Fruit fly (Drosophila melanogaster): Measurements from ENCODE around the gene CG5181.
A peak's percentile ranks its signal among the peaks of the same experiment; 100 is the strongest.

The CG5181 gene

dm6 chr2L:7409602-7410001 lies at the start of gene CG5181:
Gene CG5181 (minus strand): TSS chr2L:7409809.
- TF ChIP-seq CG8478 (optimal IDR thresholded peaks at IDR 0.05) = no peak
- no peak for TF ChIP-seq CTCF (optimal IDR thresholded peaks at IDR 0.05)

dm6 chr2L:7454112-7454511 lies 44.5 kb upstream of the CG5181 start, which contains the start of gene Gr28a:
Gene Gr28a (minus strand): TSS chr2L:7454212.
- TF ChIP-seq CG8478 (optimal IDR thresholded peaks at IDR 0.05) = no peak
- no peak for TF ChIP-seq CTCF (optimal IDR thresholded peaks at IDR 0.05)

dm6 chr2L:7452093-7452492 lies 42.5 kb upstream of the CG5181 start:
- peak in 1 of 2 experiments; percentile 29 for TF ChIP-seq CTCF (optimal IDR thresholded peaks at IDR 0.05)
- no peak for TF ChIP-seq CG8478 (optimal IDR thresholded peaks at IDR 0.05)

- TF ChIP-seq CG8478 (optimal IDR thresholded peaks at IDR 0.05) (no peak), CTCF (optimal IDR thresholded peaks at IDR 0.05) (no peak)
Measured at dm6 chr2L:7450966-7451365, 41.4 kb upstream of the CG5181 start, which contains the start of gene santa-maria. Gene santa-maria (minus strand): TSS chr2L:7451244.

DNA sequence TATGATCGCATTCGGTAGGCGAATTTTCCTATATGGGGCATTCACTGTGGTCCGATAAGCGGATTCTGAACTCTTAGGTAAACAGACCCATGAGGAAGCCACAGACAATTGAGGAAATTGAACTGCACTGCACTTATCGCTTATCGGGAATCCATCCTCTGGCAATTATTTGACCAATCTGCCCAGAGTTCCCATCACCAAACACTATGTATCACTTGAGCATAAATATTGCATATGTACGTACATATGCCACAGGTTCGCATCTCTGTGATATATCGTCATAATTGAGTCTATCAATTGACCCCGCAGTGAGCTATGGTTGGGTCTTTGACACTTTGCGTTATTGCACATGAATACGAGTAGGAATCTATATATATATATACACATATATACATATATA lies 38.8 kb upstream of the CG5181 start:
- TF ChIP-seq CTCF (optimal IDR thresholded peaks at IDR 0.05) (no peak), CG8478 (optimal IDR thresholded peaks at IDR 0.05) (no peak)

- TF ChIP-seq CTCF (optimal IDR thresholded peaks at IDR 0.05) (no peak), CG8478 (optimal IDR thresholded peaks at IDR 0.05) (no peak)
Measured at dm6 chr2L:7447820-7448219, 38.2 kb upstream of the CG5181 start.

dm6 chr2L:7442929-7443328 lies 33.3 kb upstream of the CG5181 start:
- TF ChIP-seq CG8478 (optimal IDR thresholded peaks at IDR 0.05) (no peak), CTCF (optimal IDR thresholded peaks at IDR 0.05) (no peak)

dm6 chr2L:7442106-7442505 lies 32.5 kb upstream of the CG5181 start:
- TF ChIP-seq CG8478 (optimal IDR thresholded peaks at IDR 0.05) = no peak
- TF ChIP-seq CTCF (optimal IDR thresholded peaks at IDR 0.05) = no peak

DNA sequence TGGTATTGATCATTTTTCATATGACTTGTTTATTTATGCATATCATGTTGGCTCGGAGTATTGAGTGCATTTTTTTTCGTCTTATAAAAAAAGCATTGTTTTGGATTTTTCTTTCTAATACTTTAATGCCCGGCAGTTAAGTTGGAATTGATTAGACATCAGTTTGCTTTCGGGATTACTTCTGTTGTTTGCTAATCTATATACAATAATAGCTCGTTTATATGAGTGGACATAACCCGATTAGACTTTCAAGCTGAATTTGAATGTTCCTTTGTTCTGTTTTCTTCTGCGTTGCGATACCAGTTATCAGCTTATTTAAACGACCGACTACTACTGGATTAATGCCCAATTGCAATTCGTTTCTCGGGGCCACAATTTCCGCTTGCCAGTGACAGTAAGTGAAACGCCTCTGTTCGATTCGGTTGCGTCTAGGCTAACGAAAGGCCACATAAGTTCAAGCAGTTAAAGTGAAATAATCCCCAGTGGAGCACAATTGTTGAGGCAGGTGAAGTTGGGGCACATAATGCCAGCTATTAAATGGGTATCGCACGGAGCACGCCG lies 30.9 kb upstream of the CG5181 start:
- TF ChIP-seq CG8478 (optimal IDR thresholded peaks at IDR 0.05) (no peak), CTCF (optimal IDR thresholded peaks at IDR 0.05) (no peak)

DNA sequence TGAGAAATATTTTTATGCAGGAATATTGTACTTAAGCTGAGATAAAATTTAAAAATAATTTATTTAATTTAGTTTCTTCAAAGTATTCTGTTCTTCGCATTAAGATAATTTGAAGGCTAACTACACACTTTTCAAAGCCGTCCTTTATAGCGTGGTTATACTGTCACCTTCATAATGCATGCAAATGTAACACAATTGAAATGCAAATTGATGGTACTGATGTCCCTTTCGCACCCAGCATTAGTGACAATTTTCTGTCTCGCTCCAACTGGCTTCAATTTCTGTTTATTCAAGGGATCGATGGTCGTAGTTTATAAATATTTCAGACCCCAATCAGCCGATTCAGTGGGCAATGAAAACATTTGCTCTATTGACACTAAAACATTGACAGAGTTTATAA lies 28.9 kb upstream of the CG5181 start:
- TF ChIP-seq CG8478 (optimal IDR thresholded peaks at IDR 0.05) (no peak), CTCF (optimal IDR thresholded peaks at IDR 0.05) (no peak)

dm6 chr2L:7437325-7437707 lies 27.7 kb upstream of the CG5181 start, which contains the start of gene CG5973:
Gene CG5973 (plus strand): TSS chr2L:7437492.
- no peak for TF ChIP-seq CTCF (optimal IDR thresholded peaks at IDR 0.05)
- TF ChIP-seq CG8478 (optimal IDR thresholded peaks at IDR 0.05) = no peak

- TF ChIP-seq CTCF (optimal IDR thresholded peaks at IDR 0.05) = no peak
Measured at dm6 chr2L:7436492-7437324, 27.1 kb upstream of the CG5181 start.

- no peak for TF ChIP-seq CG8478 (optimal IDR thresholded peaks at IDR 0.05)
- no peak for TF ChIP-seq CTCF (optimal IDR thresholded peaks at IDR 0.05)
Measured at dm6 chr2L:7435475-7435874, 25.9 kb upstream of the CG5181 start.

DNA sequence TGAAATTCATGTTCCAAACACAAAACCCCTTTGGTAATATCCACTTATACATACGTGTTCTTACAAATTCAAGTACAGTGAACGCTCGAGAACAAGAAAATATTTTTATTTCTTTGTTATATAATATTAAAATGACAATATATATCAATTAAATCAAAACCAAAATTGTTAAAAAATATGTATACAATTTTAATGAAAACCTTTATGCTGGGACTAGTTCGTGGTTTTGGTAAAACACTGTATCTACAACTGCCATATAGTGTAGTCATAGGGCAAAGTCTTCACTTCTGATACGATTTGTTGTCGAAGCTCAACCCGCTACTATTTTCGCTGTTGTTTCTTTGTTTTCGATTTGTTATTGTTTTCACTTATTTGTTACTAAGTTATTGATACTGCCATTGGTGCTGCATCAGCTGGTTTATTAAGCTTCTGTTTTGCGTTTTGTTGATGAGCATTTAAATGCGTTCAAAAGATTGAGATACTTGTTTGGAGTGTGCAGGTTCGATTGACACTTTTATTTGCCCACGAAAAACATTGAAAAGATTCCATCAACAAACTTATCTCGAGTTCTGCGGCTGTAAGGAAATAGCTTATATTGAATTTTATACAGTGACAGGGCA lies 25.2 kb upstream of the CG5181 start:
- TF ChIP-seq CTCF (optimal IDR thresholded peaks at IDR 0.05) = no peak
- TF ChIP-seq CG8478 (optimal IDR thresholded peaks at IDR 0.05) = no peak

- no peak for TF ChIP-seq CTCF (optimal IDR thresholded peaks at IDR 0.05)
- no peak for TF ChIP-seq CG8478 (optimal IDR thresholded peaks at IDR 0.05)
Measured at dm6 chr2L:7433957-7434736, 24.5 kb upstream of the CG5181 start.

Data from S2 (cell line).